Worm (Caenorhabditis elegans): ENCODE results near the gene spin-1.

The spin-1 gene

ce11 chrV:12084216-12084615 lies 30.6 kb upstream of the spin-1 start, which contains the start of gene R07B7.8:
Gene R07B7.8, minus strand, starts transcription at chrV:12084316.
- TF ChIP-seq mxl-2 (GFP tag; conservative IDR thresholded peaks at IDR 0.05) = no peak
- peak; percentile 25; the same call in 1 of the 2 replicates for TF ChIP-seq dmd-6 (GFP tag; IDR thresholded peaks at IDR 0.05)

- TF ChIP-seq ctbp-1 (GFP tag; IDR thresholded peaks at IDR 0.05) (no peak), fos-1 (tag; optimal IDR thresholded peaks at IDR 0.05) (no peak), spr-1 (tag; optimal IDR thresholded peaks at IDR 0.05) (no peak), daf-16 (GFP tag; optimal IDR thresholded peaks at IDR 0.05) (no peak), daf-16 (tag; optimal IDR thresholded peaks at IDR 0.05) (no peak), unc-130 (GFP tag; optimal IDR thresholded peaks at IDR 0.05) (no peak), lim-7 (GFP tag; IDR thresholded peaks at IDR 0.05) (no peak), ceh-28 (tag; optimal IDR thresholded peaks at IDR 0.05) (no peak), snpc-4 (tag; optimal IDR thresholded peaks at IDR 0.05) (no peak), zfp-3 (GFP tag; conservative IDR thresholded peaks at IDR 0.05) (no peak), dmd-6 (GFP tag; IDR thresholded peaks at IDR 0.05) (no peak), nhr-11 (tag; optimal IDR thresholded peaks at IDR 0.05) (no peak), ceh-20 (GFP tag; IDR thresholded peaks at IDR 0.05) (no peak), nhr-102 (tag; optimal IDR thresholded peaks at IDR 0.05) (no peak), Y75B8A.6 (GFP tag; IDR thresholded peaks at IDR 0.05) (no peak), lin-15B (tag; optimal IDR thresholded peaks at IDR 0.05) (no peak)
Measured at ce11 chrV:12085867-12086634, 28.7 kb upstream of the spin-1 start.

ce11 chrV:12086934-12087333 lies 27.9 kb upstream of the spin-1 start, which contains the start of gene gana-1:
Gene gana-1, plus strand, starts transcription at chrV:12087234.
- no peak for TF ChIP-seq php-3 (GFP tag; IDR thresholded peaks at IDR 0.05)
- TF ChIP-seq unc-62 (GFP tag; optimal IDR thresholded peaks at IDR 0.05 in 1 of 2) = no peak
- no peak for TF ChIP-seq unc-62 (tag; optimal IDR thresholded peaks at IDR 0.05)
- TF ChIP-seq mep-1 (tag; optimal IDR thresholded peaks at IDR 0.05) = no peak
- TF ChIP-seq dmd-9 (GFP tag; IDR thresholded peaks at IDR 0.05) = no peak
- TF ChIP-seq zfp-2 (tag; optimal IDR thresholded peaks at IDR 0.05) = no peak
- TF ChIP-seq daf-8 (GFP tag; IDR thresholded peaks at IDR 0.05) = no peak
- no peak for TF ChIP-seq tra-1 (GFP tag; IDR thresholded peaks at IDR 0.05)
- no peak for TF ChIP-seq dmd-8 (GFP tag; IDR thresholded peaks at IDR 0.05)
- no peak for TF ChIP-seq mxl-3 (GFP tag; optimal IDR thresholded peaks at IDR 0.05)

- TF ChIP-seq pqm-1 (tag; optimal IDR thresholded peaks at IDR 0.05) (no peak), ama-1 (optimal IDR thresholded peaks at IDR 0.05) (no peak), lin-38 (GFP tag; IDR thresholded peaks at IDR 0.05) (no peak), nhr-237 (tag; optimal IDR thresholded peaks at IDR 0.05) (no peak), zag-1 (tag; optimal IDR thresholded peaks at IDR 0.05) (no peak), F44E2.7 (GFP tag; IDR thresholded peaks at IDR 0.05) (no peak), F37D6.2 (tag; optimal IDR thresholded peaks at IDR 0.05) (no peak), ceh-82 (tag; optimal IDR thresholded peaks at IDR 0.05) (no peak), zip-11 (GFP tag; IDR thresholded peaks at IDR 0.05) (no peak), mep-1 (tag; optimal IDR thresholded peaks at IDR 0.05) (no peak), ZK546.5 (tag; optimal IDR thresholded peaks at IDR 0.05) (no peak), ceh-28 (tag; optimal IDR thresholded peaks at IDR 0.05) (no peak), unc-62 (GFP tag; optimal IDR thresholded peaks at IDR 0.05 in 1 of 2) (no peak), unc-62 (tag; optimal IDR thresholded peaks at IDR 0.05) (no peak), madf-9 (GFP tag; conservative IDR thresholded peaks at IDR 0.05) (no peak), egl-43 (GFP tag; IDR thresholded peaks at IDR 0.05) (no peak), nhr-77 (tag; optimal IDR thresholded peaks at IDR 0.05) (no peak), nhr-28 (tag; optimal IDR thresholded peaks at IDR 0.05) (no peak), sdz-12 (GFP tag; optimal IDR thresholded peaks at IDR 0.05) (no peak)
Measured at ce11 chrV:12088773-12089172, 26.0 kb upstream of the spin-1 start, which contains the start of gene R07B7.12. Gene R07B7.12, plus strand, starts transcription at chrV:12089073.
